Worm (Caenorhabditis elegans): ENCODE results near the gene arx-3.

The arx-3 gene

DNA sequence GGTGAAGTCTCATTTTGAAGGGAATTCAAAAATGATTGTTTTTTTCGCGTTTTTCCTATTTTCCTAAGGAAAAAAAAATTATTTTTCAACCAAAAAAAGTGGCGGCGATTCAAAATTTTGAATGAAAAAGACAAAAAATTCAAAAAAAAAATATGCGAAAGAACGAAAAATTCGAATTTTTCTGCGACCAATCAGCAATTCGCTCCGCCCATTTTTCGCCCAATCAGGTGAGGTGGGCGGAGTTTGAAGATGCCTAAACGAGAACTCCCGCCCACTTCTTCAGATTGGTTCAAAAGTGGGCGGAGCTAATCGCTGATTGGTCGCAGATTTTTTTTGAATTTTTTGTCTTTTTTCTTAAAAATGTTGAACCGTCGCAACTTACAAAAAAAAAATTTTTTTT, 5.7 kb upstream of the arx-3 start:
- TF ChIP-seq ZK185.1 (tag; optimal IDR thresholded peaks at IDR 0.05; ENCODE audit: poor library complexity, severe bottlenecking) (no peak), nfya-2 (GFP tag; IDR thresholded peaks at IDR 0.05) (no peak), ztf-22 (GFP tag; optimal IDR thresholded peaks at IDR 0.05) (no peak), bed-2 (GFP tag; IDR thresholded peaks at IDR 0.05) (no peak), tbp1 (GFP tag; optimal IDR thresholded peaks at IDR 0.05) (no peak), atf-7 (tag; optimal IDR thresholded peaks at IDR 0.05) (no peak), ceh-27 (GFP tag; optimal IDR thresholded peaks at IDR 0.05) (no peak), F39B2.1 (GFP tag; IDR thresholded peaks at IDR 0.05) (no peak)

DNA sequence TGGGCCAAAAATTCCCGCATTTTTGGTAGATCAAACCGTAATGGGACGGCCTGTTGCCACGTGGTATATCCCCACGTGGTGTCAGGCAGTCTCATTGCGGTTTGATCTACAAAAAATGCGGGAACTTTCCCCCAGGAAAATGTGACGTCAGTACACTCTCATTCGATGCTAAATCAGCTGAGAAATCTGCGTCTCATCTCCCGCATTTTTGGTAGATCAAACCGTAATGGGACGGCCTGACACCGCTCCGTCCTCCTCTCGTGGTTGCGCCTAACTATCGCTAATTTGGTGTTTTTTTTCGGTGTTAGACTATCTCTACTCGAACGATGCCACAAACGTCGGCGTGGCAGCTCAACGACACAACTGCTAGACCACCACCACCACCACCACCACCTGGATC, 3.2 kb upstream of the arx-3 start, which contains the start of gene zyg-8:
Gene zyg-8 (plus strand): TSS at position 301 of the 400 bp plus-strand sequence.
- TF ChIP-seq madf-6 (GFP tag; IDR thresholded peaks at IDR 0.05) = no peak
- no peak for TF ChIP-seq dox-1 (GFP tag; IDR thresholded peaks at IDR 0.05)
- TF ChIP-seq B0019.2 (GFP tag; conservative IDR thresholded peaks at IDR 0.05) = no peak
- TF ChIP-seq hmg-20 (GFP tag; IDR thresholded peaks at IDR 0.05) = no peak
- TF ChIP-seq zfh-2 (GFP tag; conservative IDR thresholded peaks at IDR 0.05) = 0 out of 2 replicates have a peak, but pooled peaks have one; percentile 15
- TF ChIP-seq mxl-1 (tag; optimal IDR thresholded peaks at IDR 0.05) = no peak
- TF ChIP-seq ceh-79 (tag; optimal IDR thresholded peaks at IDR 0.05) = no peak

DNA sequence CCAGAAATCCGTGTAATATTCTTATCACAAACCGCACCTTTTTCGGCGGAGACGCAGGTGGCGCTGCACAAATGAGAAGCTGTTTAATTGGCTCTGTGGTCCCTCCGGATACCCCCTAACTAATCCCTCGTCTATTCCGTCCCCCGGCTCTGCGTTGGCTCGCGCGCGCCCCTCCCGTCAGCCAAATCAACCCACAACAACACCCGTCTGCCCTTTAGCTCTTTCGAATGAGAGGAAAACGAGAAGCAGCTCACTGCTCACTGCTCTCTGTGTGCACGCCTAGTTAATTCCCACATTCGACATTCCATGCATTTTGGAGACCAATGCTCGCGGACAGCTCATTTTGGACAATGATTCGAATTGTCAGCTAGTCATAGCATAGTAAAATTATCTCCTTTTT, 1.8 kb upstream of the arx-3 start:
- peak; percentile 70 for TF ChIP-seq zfh-2 (GFP tag; conservative IDR thresholded peaks at IDR 0.05)
- TF ChIP-seq madf-6 (GFP tag; IDR thresholded peaks at IDR 0.05) = no peak

DNA sequence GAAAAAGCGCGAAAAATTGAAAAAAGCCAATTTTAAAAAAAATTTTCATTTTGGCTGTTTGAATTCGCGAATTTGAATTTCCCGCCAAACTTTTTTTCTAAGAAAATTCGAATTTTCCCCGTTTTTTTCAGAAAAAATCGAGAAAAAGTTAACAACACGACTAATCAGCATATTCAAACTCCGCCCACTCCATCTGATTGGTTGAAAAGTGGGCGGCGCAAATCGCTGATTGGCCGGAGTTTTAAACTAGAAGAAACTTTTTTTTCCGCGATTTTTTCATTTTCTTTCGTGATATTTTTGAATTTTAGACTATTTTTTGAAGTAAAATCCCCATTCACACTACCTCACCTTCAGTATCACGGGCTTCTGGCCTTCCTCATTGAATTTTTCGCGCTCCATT, 1.3 kb upstream of the arx-3 start:
- TF ChIP-seq T07F8.4 (tag; optimal IDR thresholded peaks at IDR 0.05) (no peak), dpff-1 (tag; optimal IDR thresholded peaks at IDR 0.05) (no peak), ceh-100 (GFP tag; IDR thresholded peaks at IDR 0.05) (no peak), aptf-2 (GFP tag; conservative IDR thresholded peaks at IDR 0.05) (no peak), bed-2 (GFP tag; IDR thresholded peaks at IDR 0.05) (no peak), madf-6 (GFP tag; IDR thresholded peaks at IDR 0.05) (no peak), egl-18 (GFP tag; IDR thresholded peaks at IDR 0.05) (no peak)

DNA sequence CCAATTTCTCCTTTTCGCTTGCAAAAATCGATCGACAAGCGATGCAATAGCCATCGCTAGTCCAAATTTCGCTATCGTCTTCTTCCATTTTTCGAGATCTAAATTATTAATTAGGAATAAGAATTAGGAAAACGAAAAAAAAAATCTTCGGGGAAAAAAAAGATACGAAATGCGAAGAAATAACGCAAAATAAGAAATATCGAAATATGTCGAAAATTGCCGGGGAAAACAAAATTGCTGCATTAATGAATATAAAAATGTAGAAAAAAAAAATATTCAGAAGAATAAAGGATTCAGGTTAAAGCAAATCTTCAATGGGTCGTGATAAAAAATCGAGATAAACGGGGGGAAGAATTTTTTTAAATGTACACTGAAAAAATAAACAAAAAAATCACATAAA, 6.1 kb downstream of the arx-3 start, which contains the start of gene Y79H2A.3:
Gene Y79H2A.3 (minus strand): TSS at position 101 of the 400 bp plus-strand sequence.
- TF ChIP-seq Y53F4B.3 (GFP tag; IDR thresholded peaks at IDR 0.05) (no peak), him-1 (tag; optimal IDR thresholded peaks at IDR 0.05) (no peak), tbx-9 (tag; optimal IDR thresholded peaks at IDR 0.05; ENCODE audit: borderline replicate concordance) (no peak), T26A5.8 (tag; optimal IDR thresholded peaks at IDR 0.05) (no peak), ceh-91 (GFP tag; IDR thresholded peaks at IDR 0.05) (no peak), ceh-100 (GFP tag; IDR thresholded peaks at IDR 0.05) (no peak), bed-1 (GFP tag; IDR thresholded peaks at IDR 0.05) (no peak), B0019.2 (GFP tag; conservative IDR thresholded peaks at IDR 0.05) (no peak), hmg-20 (GFP tag; IDR thresholded peaks at IDR 0.05) (no peak), ztf-18 (tag; optimal IDR thresholded peaks at IDR 0.05) (no peak), hlh-12 (tag; optimal IDR thresholded peaks at IDR 0.05) (no peak), efl-1 (GFP tag; optimal IDR thresholded peaks at IDR 0.05) (no peak), bed-2 (GFP tag; IDR thresholded peaks at IDR 0.05) (no peak), ztf-6 (GFP tag; IDR thresholded peaks at IDR 0.05) (no peak), Y67H2A.10 (GFP tag; conservative IDR thresholded peaks at IDR 0.05) (no peak), F52B5.7 (tag; optimal IDR thresholded peaks at IDR 0.05) (no peak), egl-44 (GFP tag; IDR thresholded peaks at IDR 0.05) (no peak)
